Fruit fly (Drosophila melanogaster) whole organism, embryonic: ENCODE data around the gene BORCS6.

Experiments used
- CG13624 ChIP-seq: fragments of 200-800 bp; sonication (Bioruptor generic); optimal IDR thresholded peaks from 2 replicates; lab custom pipeline; 2016; ENCODE audit warnings: missing biosample characterization, missing genetic modification characterization
- CG14441 ChIP-seq: fragments of 200-800 bp; sonication (Bioruptor generic); IDR thresholded peaks from 2 replicates; pipeline ENCODE4 v1.3.6; 2022; ENCODE audit warnings: missing biosample characterization, missing genetic modification characterization
- CG42726 ChIP-seq: fragments of 200-800 bp; sonication (Bioruptor generic); IDR thresholded peaks from 2 replicates; pipeline ENCODE4 v1.3.6; 2022; ENCODE audit warnings: missing biosample characterization, missing genetic modification characterization; ENCODE audit not compliant: partially characterized antibody
- Dbx ChIP-seq: fragments of 200-800 bp; sonication (Bioruptor generic); IDR thresholded peaks from 3 replicates; pipeline ENCODE4 v1.3.6; 2022; ENCODE audit warnings: missing biosample characterization, missing genetic modification characterization
- Dll ChIP-seq: fragments of 200-800 bp; sonication (Bioruptor generic); IDR thresholded peaks from 4 replicates; pipeline ENCODE4 v1.3.6; 2022; ENCODE audit warnings: missing biosample characterization, missing genetic modification characterization; ENCODE audit not compliant: partially characterized antibody
- H15 ChIP-seq: fragments of 200-800 bp; sonication (Bioruptor generic); IDR thresholded peaks from 3 replicates; pipeline ENCODE4 v1.3.6; 2022; ENCODE audit warnings: missing biosample characterization, missing genetic modification characterization
- Poxn ChIP-seq: fragments of 200-800 bp; sonication (Bioruptor generic); IDR thresholded peaks from 2 replicates; pipeline ENCODE4 v1.3.6; 2022; ENCODE audit warnings: missing biosample characterization, missing genetic modification characterization
- chn ChIP-seq: fragments of 200-800 bp; sonication (Bioruptor generic); optimal IDR thresholded peaks from 2 replicates; lab custom pipeline; 2016; ENCODE audit warnings: missing biosample characterization, missing genetic modification characterization
- dmrt99B ChIP-seq: fragments of 200-800 bp; sonication (Bioruptor generic); optimal IDR thresholded peaks from 2 replicates; lab custom pipeline; 2018; ENCODE audit warnings: missing biosample characterization, mild to moderate bottlenecking, missing genetic modification characterization, moderate library complexity
- en ChIP-seq: fragments of 200-800 bp; sonication (Bioruptor generic); optimal IDR thresholded peaks from 2 replicates; lab custom pipeline; 2016; ENCODE audit warnings: missing biosample characterization, missing genetic modification characterization
- eve ChIP-seq, 2 experiments: fragments of >200 bp; optimal IDR thresholded peaks; 2 replicates each; lab custom pipeline; 2017; ENCODE audit warnings: missing biosample characterization in 2 of 2, missing genetic modification characterization in 2 of 2
- gfzf ChIP-seq: fragments of 200-800 bp; sonication (Bioruptor generic); optimal IDR thresholded peaks from 2 replicates; lab custom pipeline; 2016; ENCODE audit warnings: missing biosample characterization, mild to moderate bottlenecking, missing genetic modification characterization, moderate library complexity
- lab ChIP-seq: fragments of 200-800 bp; sonication (Bioruptor generic); optimal IDR thresholded peaks from 3 replicates; lab custom pipeline; 2017; ENCODE audit warnings: missing biosample characterization, missing genetic modification characterization, mild to moderate bottlenecking, moderate library complexity, missing genetic modification reagents
- yki ChIP-seq: fragments of >200 bp; optimal IDR thresholded peaks from 3 replicates; lab custom pipeline; 2018

dm6 chr3L:555898-556540 is 15.4 kb downstream of the BORCS6 start:
- TF ChIP-seq CG42726 (no peak), eve (GFP tag; optimal IDR thresholded peaks at IDR 0.05; lab: Kevin White, UChicago) (no peak), Dbx (no peak), CG13624 (GFP tag; lab: Kevin White, UChicago) (no peak), Poxn (GFP tag; lab: Robert Waterston, UW) (no peak), yki (no peak), dmrt99B (tag; lab: Kevin White, UChicago) (no peak), CG14441 (GFP tag; lab: Robert Waterston, UW) (no peak), Dll (no peak), en (no peak), gfzf (GFP tag; lab: Kevin White, UChicago) (no peak), H15 (no peak), chn (GFP tag; lab: Kevin White, UChicago) (no peak), lab (GFP tag; lab: Kevin White, UChicago) (no peak)
